Worm (Caenorhabditis elegans): Measurements from ENCODE around the gene dsl-7.

- TF ChIP-seq B0035.1 (tag; optimal IDR thresholded peaks at IDR 0.05) (no peak), ccch-3 (GFP tag; optimal IDR thresholded peaks at IDR 0.05) (no peak), zfh-2 (GFP tag; conservative IDR thresholded peaks at IDR 0.05) (no peak), B0261.1 (tag; optimal IDR thresholded peaks at IDR 0.05) (no peak), unc-62 (GFP tag; optimal IDR thresholded peaks at IDR 0.05) (no peak), tbx-9 (tag; optimal IDR thresholded peaks at IDR 0.05; ENCODE audit: borderline replicate concordance) (no peak), xnd-1 (tag; optimal IDR thresholded peaks at IDR 0.05) (no peak), nhr-27 (tag; optimal IDR thresholded peaks at IDR 0.05) (no peak), snpc-4 (GFP tag; optimal IDR thresholded peaks at IDR 0.05) (no peak), snpc-4 (tag; optimal IDR thresholded peaks at IDR 0.05) (no peak), ceh-100 (GFP tag; IDR thresholded peaks at IDR 0.05) (no peak)
Observed at ce11 chrV:12997422-12997821, 4.5 kb downstream of the dsl-7 start, which contains the start of gene far-3.

Data from whole organism, young adult.